Worm (Caenorhabditis elegans): ENCODE results near the gene T26E4.18.

Gene T26E4.18

ce11 chrV:15773941-15774340, 29.7 kb downstream of the T26E4.18 start:
- no peak for TF ChIP-seq madf-3 (GFP tag; IDR thresholded peaks at IDR 0.05)
- TF ChIP-seq gei-17 (GFP tag; optimal IDR thresholded peaks at IDR 0.05), result no peak
- TF ChIP-seq Y56A3A.18 (GFP tag; IDR thresholded peaks at IDR 0.05), result no peak
- no peak for TF ChIP-seq aptf-3 (GFP tag; IDR thresholded peaks at IDR 0.05)
- TF ChIP-seq dpff-1 (tag; optimal IDR thresholded peaks at IDR 0.05), result no peak
- no peak for TF ChIP-seq snpc-3.4 (tag; optimal IDR thresholded peaks at IDR 0.05)
- no peak for TF ChIP-seq K12H6.12 (tag; optimal IDR thresholded peaks at IDR 0.05)
- TF ChIP-seq dpl-1 (GFP tag; optimal IDR thresholded peaks at IDR 0.05), result no peak
- no peak for TF ChIP-seq ztf-18 (tag; optimal IDR thresholded peaks at IDR 0.05)
- no peak for TF ChIP-seq nhr-179 (tag; optimal IDR thresholded peaks at IDR 0.05)
- no peak for TF ChIP-seq tbp1 (GFP tag; optimal IDR thresholded peaks at IDR 0.05)
- TF ChIP-seq nhr-80 (tag; optimal IDR thresholded peaks at IDR 0.05), result no peak
- no peak for TF ChIP-seq snpc-1.1 (tag; optimal IDR thresholded peaks at IDR 0.05; ENCODE audit: insufficient read depth)
- no peak for TF ChIP-seq T26A5.8 (tag; optimal IDR thresholded peaks at IDR 0.05)
- no peak for TF ChIP-seq F49E8.2 (tag; optimal IDR thresholded peaks at IDR 0.05; ENCODE audit: insufficient read depth)
- TF ChIP-seq ztf-22 (GFP tag; optimal IDR thresholded peaks at IDR 0.05), result no peak
- TF ChIP-seq C06A6.2 (GFP tag; conservative IDR thresholded peaks at IDR 0.05), result no peak
- TF ChIP-seq hsf-1 (GFP tag; IDR thresholded peaks at IDR 0.05), result no peak
- no peak for TF ChIP-seq Y79H2A.3 (GFP tag; conservative IDR thresholded peaks at IDR 0.05)
- no peak for TF ChIP-seq zim-3 (tag; optimal IDR thresholded peaks at IDR 0.05)

- TF ChIP-seq D2030.7 (GFP tag; IDR thresholded peaks at IDR 0.05) (no peak), sea-2 (GFP tag; IDR thresholded peaks at IDR 0.05) (no peak), F55B11.4 (tag; optimal IDR thresholded peaks at IDR 0.05; ENCODE audit: borderline replicate concordance, insufficient read depth) (no peak), C17E4.6 (GFP tag; IDR thresholded peaks at IDR 0.05) (no peak), egl-44 (GFP tag; IDR thresholded peaks at IDR 0.05) (no peak), nhr-27 (tag; optimal IDR thresholded peaks at IDR 0.05) (no peak), egrh-3 (GFP tag; IDR thresholded peaks at IDR 0.05) (no peak), B0019.2 (GFP tag; conservative IDR thresholded peaks at IDR 0.05) (no peak), madf-6 (GFP tag; IDR thresholded peaks at IDR 0.05) (no peak), F23B12.7 (tag; optimal IDR thresholded peaks at IDR 0.05; ENCODE audit: insufficient read depth) (no peak), T26A5.8 (tag; optimal IDR thresholded peaks at IDR 0.05) (no peak), hmg-1.2 (GFP tag; IDR thresholded peaks at IDR 0.05) (no peak)
Observed at ce11 chrV:15773141-15773540, 30.5 kb downstream of the T26E4.18 start, which contains the start of gene nhr-60. nhr-60 (minus strand) TSS chrV:15773241.

- TF ChIP-seq rpc-1 (optimal IDR thresholded peaks at IDR 0.05), result no peak
- TF ChIP-seq rpc-1 (tag; optimal IDR thresholded peaks at IDR 0.05), result no peak
- no peak for TF ChIP-seq F33H1.4 (GFP tag; IDR thresholded peaks at IDR 0.05)
- TF ChIP-seq let-526 (GFP tag; IDR thresholded peaks at IDR 0.05), result no peak
- TF ChIP-seq T26A5.8 (tag; optimal IDR thresholded peaks at IDR 0.05), result no peak
- TF ChIP-seq Y53G8AR.9 (GFP tag; conservative IDR thresholded peaks at IDR 0.05), result no peak
- TF ChIP-seq ZK185.1 (tag; optimal IDR thresholded peaks at IDR 0.05; ENCODE audit: poor library complexity, severe bottlenecking), result no peak
- no peak for TF ChIP-seq snpc-3.4 (tag; optimal IDR thresholded peaks at IDR 0.05)
- TF ChIP-seq hsf-1 (GFP tag; IDR thresholded peaks at IDR 0.05), result no peak
- no peak for TF ChIP-seq egl-18 (GFP tag; IDR thresholded peaks at IDR 0.05)
- TF ChIP-seq F39B2.1 (GFP tag; IDR thresholded peaks at IDR 0.05), result no peak
- no peak for TF ChIP-seq B0336.3 (GFP tag; IDR thresholded peaks at IDR 0.05)
- no peak for TF ChIP-seq mxl-1 (tag; optimal IDR thresholded peaks at IDR 0.05)
- no peak for TF ChIP-seq snpc-1.1 (tag; optimal IDR thresholded peaks at IDR 0.05; ENCODE audit: insufficient read depth)
- TF ChIP-seq egl-44 (GFP tag; IDR thresholded peaks at IDR 0.05), result no peak
- peak; percentile 85 for TF ChIP-seq ceh-100 (GFP tag; IDR thresholded peaks at IDR 0.05)
- no peak for TF ChIP-seq ceh-40 (GFP tag; IDR thresholded peaks at IDR 0.05)
- TF ChIP-seq Y53F4B.3 (GFP tag; IDR thresholded peaks at IDR 0.05), result no peak
- peak; percentile 36; the same call in 1 of the 2 replicates for TF ChIP-seq mcd-1 (GFP tag; IDR thresholded peaks at IDR 0.05)
- TF ChIP-seq D2030.7 (GFP tag; IDR thresholded peaks at IDR 0.05), result peak; percentile 46; the same call in 1 of the 2 replicates
- TF ChIP-seq aptf-3 (GFP tag; IDR thresholded peaks at IDR 0.05), result no peak
- no peak for TF ChIP-seq ztf-22 (GFP tag; optimal IDR thresholded peaks at IDR 0.05)
- no peak for TF ChIP-seq F23B12.7 (tag; optimal IDR thresholded peaks at IDR 0.05; ENCODE audit: insufficient read depth)
- no peak for TF ChIP-seq Y79H2A.3 (GFP tag; conservative IDR thresholded peaks at IDR 0.05)
- peak; percentile 29; the same call in 1 of the 2 replicates for TF ChIP-seq ceh-91 (GFP tag; IDR thresholded peaks at IDR 0.05)
Observed at ce11 chrV:15769072-15769471, 34.6 kb downstream of the T26E4.18 start, which contains the start of gene F57A10.4. F57A10.4 (plus strand) TSS chrV:15769438.

Data from whole organism, young adult.